Fruit fly (Drosophila melanogaster) whole organism, embryonic: ENCODE results near the gene CG13457.

ENCODE experiments used
- CG11456 ChIP-seq: fragments of 200-800 bp; sonication (Bioruptor generic); IDR thresholded peaks from 3 replicates; pipeline ENCODE4 v1.3.6; 2022; ENCODE audit warnings: missing biosample characterization, missing genetic modification characterization
- Deaf1 ChIP-seq: fragments of 200-800 bp; optimal IDR thresholded peaks from 3 replicates; lab custom pipeline; 2019; ENCODE audit warnings: missing biosample characterization, mild to moderate bottlenecking, missing genetic modification characterization, moderate library complexity
- H15 ChIP-seq: fragments of 200-800 bp; sonication (Bioruptor generic); IDR thresholded peaks from 3 replicates; pipeline ENCODE4 v1.3.6; 2022; ENCODE audit warnings: missing biosample characterization, missing genetic modification characterization
- gsb ChIP-seq: fragments of 200-800 bp; sonication (Bioruptor generic); IDR thresholded peaks from 2 replicates; pipeline ENCODE4 v1.3.6; 2022; ENCODE audit warnings: missing biosample characterization, missing genetic modification characterization
- gsb-n ChIP-seq: fragments of 200-800 bp; sonication (Bioruptor generic); optimal IDR thresholded peaks from 3 replicates; lab custom pipeline; 2018; ENCODE audit warnings: missing biosample characterization, mild to moderate bottlenecking, missing genetic modification characterization
- klu ChIP-seq: fragments of 200-800 bp; sonication (Bioruptor generic); IDR thresholded peaks from 2 replicates; pipeline ENCODE4 v1.3.6; 2022; ENCODE audit warnings: missing biosample characterization, missing genetic modification characterization
- nerfin-2 ChIP-seq: fragments of 200-800 bp; sonication (Bioruptor generic); IDR thresholded peaks from 2 replicates; pipeline ENCODE4 v1.3.6; 2022; ENCODE audit warnings: missing biosample characterization, missing genetic modification characterization; ENCODE audit not compliant: partially characterized antibody
- stc ChIP-seq: fragments of 200-800 bp; sonication (Bioruptor generic); IDR thresholded peaks from 2 replicates; pipeline ENCODE4 v1.3.6; 2022; ENCODE audit warnings: missing biosample characterization, missing genetic modification characterization
- z ChIP-seq: fragments of 200-800 bp; sonication (Bioruptor generic); IDR thresholded peaks from 3 replicates; pipeline ENCODE4 v1.3.6; 2022; ENCODE audit warnings: missing biosample characterization, missing genetic modification characterization

- TF ChIP-seq z (GFP tag; lab: Robert Waterston, UW) (no peak), gsb (GFP tag; lab: Robert Waterston, UW) (no peak), gsb-n (tag; lab: Kevin White, UChicago) (no peak), Deaf1 (tag; lab: Kevin White, UChicago) (no peak), stc (GFP tag; lab: Robert Waterston, UW) (no peak), klu (GFP tag; lab: Robert Waterston, UW) (no peak), nerfin-2 (peak; percentile 92), H15 (GFP tag; lab: Robert Waterston, UW) (no peak), CG11456 (GFP tag; lab: Robert Waterston, UW) (no peak)
These were observed 14.6 kb downstream of the CG13457 start, which contains the start of gene Cep135 for dm6 chr3L:15116536-15116935.
